Worm (Caenorhabditis elegans): Measurements from ENCODE around the gene glb-28.

DNA sequence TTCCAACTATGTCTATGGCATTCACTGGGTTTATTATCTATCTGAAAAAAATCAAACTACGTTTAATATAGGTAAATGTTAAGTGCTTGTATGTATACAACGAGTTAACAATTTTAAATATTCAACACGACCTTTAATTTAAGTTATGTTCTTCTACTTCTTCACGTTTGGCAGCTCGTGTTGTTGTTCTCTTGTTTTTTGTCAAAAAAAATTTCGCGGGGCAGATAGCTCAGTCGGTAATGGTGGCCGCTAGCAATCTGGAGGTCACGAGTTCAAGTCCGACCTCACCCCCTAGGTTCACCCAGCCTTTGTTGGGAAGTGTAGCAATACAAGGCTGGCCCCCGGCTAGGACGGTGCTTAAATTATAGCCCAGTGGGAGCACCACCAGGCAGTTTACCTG lies 35.8 kb upstream of the glb-28 start:
- TF ChIP-seq unc-86 (tag; optimal IDR thresholded peaks at IDR 0.05) (no peak), fkh-8 (tag; optimal IDR thresholded peaks at IDR 0.05) (no peak), lin-13 (GFP tag; optimal IDR thresholded peaks at IDR 0.05) (no peak), nhr-47 (tag; optimal IDR thresholded peaks at IDR 0.05) (no peak), unc-130 (tag; optimal IDR thresholded peaks at IDR 0.05) (no peak)
